Worm (Caenorhabditis elegans): ENCODE data around the gene C24A3.2.

ce11 chrX:8963469-8963868 lies 33.8 kb upstream of the C24A3.2 start:
- TF ChIP-seq flt-1 (GFP tag; IDR thresholded peaks at IDR 0.05) (no peak), T22C8.4 (GFP tag; IDR thresholded peaks at IDR 0.05) (no peak), cog-1 (tag; optimal IDR thresholded peaks at IDR 0.05) (no peak), ref-1 (GFP tag; conservative IDR thresholded peaks at IDR 0.05) (no peak), ztf-23 (GFP tag; IDR thresholded peaks at IDR 0.05) (no peak), ztf-29 (GFP tag; IDR thresholded peaks at IDR 0.05) (no peak)

All from whole organism, midembryonic.